Worm (Caenorhabditis elegans) whole organism, midembryonic: ENCODE results near the gene Y19D2B.2.

Experiments
- T22C8.4 ChIP-seq: fragments of 200-800 bp; sonication (Bioruptor generic); IDR thresholded peaks from 2 replicates; pipeline ENCODE4 v1.3.6; 2022; ENCODE audit warnings: missing genetic modification characterization, missing compliant biosample characterization
- cog-1 ChIP-seq: sonication (generic microtip); optimal IDR thresholded peaks from 2 replicates; lab custom pipeline; 2016; ENCODE audit warnings: missing genetic modification characterization, missing compliant biosample characterization
- flt-1 ChIP-seq: fragments of 200-800 bp; sonication (Bioruptor generic); IDR thresholded peaks from 2 replicates; pipeline ENCODE4 v1.3.6; 2022; ENCODE audit warnings: missing genetic modification characterization, missing compliant biosample characterization
- tab-1 ChIP-seq: fragments of 200-800 bp; sonication (Bioruptor generic); IDR thresholded peaks from 2 replicates; pipeline ENCODE4 v1.3.6; 2022; ENCODE audit warnings: missing genetic modification characterization, missing compliant biosample characterization
- ztf-23 ChIP-seq: fragments of 200-800 bp; sonication (Bioruptor generic); IDR thresholded peaks from 2 replicates; pipeline ENCODE4 v1.3.6; 2022; ENCODE audit warnings: missing genetic modification reagents, missing genetic modification characterization, missing compliant biosample characterization
- ztf-29 ChIP-seq: fragments of 200-800 bp; sonication (Bioruptor generic); IDR thresholded peaks from 2 replicates; pipeline ENCODE4 v1.3.6; 2022; ENCODE audit warnings: missing genetic modification reagents, missing genetic modification characterization, missing compliant biosample characterization

ce11 chrII:10910219-10910618, 13.8 kb upstream of the Y19D2B.2 start, which contains the start of gene sra-11:
- TF ChIP-seq T22C8.4 (GFP tag; lab: Robert Waterston, UW) (no peak), ztf-23 (GFP tag; lab: Robert Waterston, UW) (no peak), ztf-29 (GFP tag; lab: Robert Waterston, UW) (no peak), flt-1 (no peak), tab-1 (GFP tag; lab: Robert Waterston, UW) (no peak), cog-1 (tag; lab: Kevin White, UChicago) (no peak)
